Fruit fly (Drosophila melanogaster) whole organism, pupa: Measurements from ENCODE around the gene RapGAP1.

Experiments used
- CG10348 ChIP-seq: fragments of 200-800 bp; sonication (Bioruptor generic); IDR thresholded peaks from 2 replicates; pipeline ENCODE4 v1.3.6; 2022; ENCODE audit warnings: missing biosample characterization, missing genetic modification characterization
- CG12605 ChIP-seq: fragments of 200-800 bp; sonication (Bioruptor generic); IDR thresholded peaks from 2 replicates; pipeline ENCODE4 v1.3.6; 2022; ENCODE audit warnings: missing biosample characterization, missing genetic modification characterization
- CG13204 ChIP-seq: fragments of 200-800 bp; sonication (Bioruptor generic); optimal IDR thresholded peaks from 2 replicates; lab custom pipeline; 2018; ENCODE audit warnings: missing biosample characterization, mild to moderate bottlenecking, missing genetic modification characterization, moderate library complexity
- CG14655 ChIP-seq: fragments of 200-800 bp; sonication (Bioruptor generic); optimal IDR thresholded peaks from 3 replicates; lab custom pipeline; 2017; ENCODE audit warnings: mild to moderate bottlenecking, missing biosample characterization, missing genetic modification reagents, missing genetic modification characterization
- CG15710 ChIP-seq: fragments of 200-800 bp; sonication (Bioruptor generic); optimal IDR thresholded peaks from 2 replicates; lab custom pipeline; 2018; ENCODE audit warnings: missing biosample characterization, mild to moderate bottlenecking, missing genetic modification characterization, moderate library complexity
- CG17806 ChIP-seq: fragments of 200-800 bp; sonication (Bioruptor generic); optimal IDR thresholded peaks from 2 replicates; lab custom pipeline; 2018; ENCODE audit warnings: missing biosample characterization, mild to moderate bottlenecking, missing genetic modification characterization, moderate library complexity
- CG32121 ChIP-seq: fragments of 200-800 bp; sonication (Bioruptor generic); IDR thresholded peaks from 2 replicates; pipeline ENCODE4 v1.3.6; 2022; ENCODE audit warnings: missing biosample characterization, missing genetic modification characterization
- CG34367 ChIP-seq: fragments of 200-800 bp; sonication (Bioruptor generic); optimal IDR thresholded peaks from 2 replicates; lab custom pipeline; 2018; ENCODE audit warnings: missing biosample characterization, mild to moderate bottlenecking, missing genetic modification characterization
- CG4496 ChIP-seq: fragments of 200-800 bp; sonication (Bioruptor generic); IDR thresholded peaks from 3 replicates; pipeline ENCODE4 v1.3.6; 2022; ENCODE audit warnings: missing biosample characterization, missing genetic modification characterization
- CG8159 ChIP-seq: fragments of 200-800 bp; sonication (Bioruptor generic); optimal IDR thresholded peaks from 3 replicates; lab custom pipeline; 2018; ENCODE audit warnings: missing biosample characterization, mild to moderate bottlenecking, missing genetic modification characterization, moderate library complexity
- CG8301 ChIP-seq: fragments of 200-800 bp; sonication (Bioruptor generic); optimal IDR thresholded peaks from 2 replicates; lab custom pipeline; 2018; ENCODE audit warnings: missing biosample characterization, mild to moderate bottlenecking, missing genetic modification characterization
- CG9948 ChIP-seq: fragments of 200-800 bp; sonication (Bioruptor generic); optimal IDR thresholded peaks from 2 replicates; lab custom pipeline; 2018; ENCODE audit warnings: missing biosample characterization, mild to moderate bottlenecking, missing genetic modification characterization, moderate library complexity
- D1 ChIP-seq: fragments of 200-800 bp; sonication (Bioruptor generic); optimal IDR thresholded peaks from 2 replicates; lab custom pipeline; 2018; ENCODE audit warnings: missing biosample characterization, mild to moderate bottlenecking, missing genetic modification characterization, moderate library complexity
- EcR ChIP-seq: fragments of 200-800 bp; sonication (Bioruptor generic); optimal IDR thresholded peaks from 3 replicates; lab custom pipeline; 2019; ENCODE audit warnings: missing biosample characterization, missing genetic modification characterization, mild to moderate bottlenecking, moderate library complexity, missing genetic modification reagents
- Ets98B ChIP-seq: fragments of 200-800 bp; sonication (Bioruptor generic); IDR thresholded peaks from 2 replicates; pipeline ENCODE4 v1.3.6; 2022; ENCODE audit warnings: missing biosample characterization, missing genetic modification characterization
- Pif1A ChIP-seq: fragments of 200-800 bp; sonication (Bioruptor generic); optimal IDR thresholded peaks from 3 replicates; lab custom pipeline; 2016; ENCODE audit warnings: missing biosample characterization, missing genetic modification characterization
- Pif1B ChIP-seq: fragments of 200-800 bp; sonication (Bioruptor generic); optimal IDR thresholded peaks from 3 replicates; lab custom pipeline; 2016; ENCODE audit warnings: missing biosample characterization, missing genetic modification characterization
- Snoo ChIP-seq: fragments of 200-800 bp; sonication (Bioruptor generic); optimal IDR thresholded peaks from 3 replicates; lab custom pipeline; 2017; ENCODE audit warnings: missing biosample characterization, mild to moderate bottlenecking, missing genetic modification characterization, inconsistent platforms
- fd96Ca ChIP-seq: fragments of 200-800 bp; sonication (Bioruptor generic); IDR thresholded peaks from 3 replicates; pipeline ENCODE4 v1.3.6; 2022; ENCODE audit warnings: missing biosample characterization, missing genetic modification characterization
- gl ChIP-seq: fragments of 200-800 bp; sonication (Bioruptor generic); optimal IDR thresholded peaks from 2 replicates; lab custom pipeline; 2018; ENCODE audit warnings: missing biosample characterization, mild to moderate bottlenecking, missing genetic modification characterization
- rn ChIP-seq: fragments of 200-800 bp; sonication (Bioruptor generic); IDR thresholded peaks from 2 replicates; pipeline ENCODE4 v1.3.6; 2022; ENCODE audit warnings: missing biosample characterization, missing genetic modification characterization

RapGAP1 gene

DNA sequence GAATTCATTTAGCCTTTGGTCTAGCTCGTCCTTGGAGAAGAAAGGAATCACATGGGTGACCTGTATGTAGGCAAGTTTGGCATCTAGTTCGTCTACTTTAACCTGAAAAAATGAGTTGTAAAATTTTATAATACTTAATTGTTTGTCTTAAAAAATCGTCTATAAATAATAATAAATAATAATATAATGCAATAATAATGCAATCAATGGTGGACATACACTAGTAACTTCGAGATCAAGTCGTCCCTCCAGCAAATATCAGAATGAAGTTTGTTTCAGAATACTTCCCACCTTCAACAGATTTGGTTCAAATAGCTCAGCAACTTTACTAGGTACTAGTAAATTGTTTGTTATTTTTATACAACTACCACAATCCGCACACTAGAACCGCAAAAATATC, 104.4 kb downstream of the RapGAP1 start, which contains the start of gene CG6441:
TSS of gene CG6441 (plus strand) at position 301 of the 400 bp plus-strand sequence.
- TF ChIP-seq rn (no peak), gl (tag; lab: Kevin White, UChicago) (no peak), CG9948 (tag; lab: Kevin White, UChicago) (no peak), EcR (GFP tag; lab: Kevin White, UChicago) (no peak), Pif1B (GFP tag; lab: Kevin White, UChicago) (no peak), D1 (no peak), fd96Ca (GFP tag; lab: Robert Waterston, UW) (no peak), CG32121 (no peak), CG8301 (tag; lab: Kevin White, UChicago) (no peak), CG13204 (GFP tag; lab: Kevin White, UChicago) (no peak), CG8159 (tag; lab: Kevin White, UChicago) (no peak), CG15710 (tag; lab: Kevin White, UChicago) (no peak), Pif1A (GFP tag; lab: Kevin White, UChicago) (no peak), CG10348 (GFP tag; lab: Robert Waterston, UW) (no peak), CG34367 (tag; lab: Kevin White, UChicago) (no peak)

DNA sequence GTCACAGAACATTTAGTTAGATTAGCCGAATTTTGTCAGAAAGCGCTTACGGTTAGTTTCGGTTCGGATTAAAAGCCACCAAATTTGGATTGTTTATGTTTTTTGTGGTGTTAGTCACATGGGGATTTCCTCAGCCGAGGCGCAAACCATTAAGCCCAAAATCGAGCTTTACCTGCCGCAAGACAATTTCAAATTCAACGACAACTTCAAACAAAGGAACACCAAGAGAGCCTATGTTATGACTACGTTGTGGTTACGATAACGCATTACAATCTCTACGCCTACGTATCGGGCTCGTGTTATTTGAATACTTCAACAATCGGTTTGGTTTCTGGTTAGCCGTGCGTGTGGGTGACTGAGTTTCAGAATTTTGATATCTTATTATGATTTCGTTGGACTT, 105.5 kb downstream of the RapGAP1 start:
- no peak for TF ChIP-seq CG32121
- no peak for TF ChIP-seq EcR (GFP tag; lab: Kevin White, UChicago)

DNA sequence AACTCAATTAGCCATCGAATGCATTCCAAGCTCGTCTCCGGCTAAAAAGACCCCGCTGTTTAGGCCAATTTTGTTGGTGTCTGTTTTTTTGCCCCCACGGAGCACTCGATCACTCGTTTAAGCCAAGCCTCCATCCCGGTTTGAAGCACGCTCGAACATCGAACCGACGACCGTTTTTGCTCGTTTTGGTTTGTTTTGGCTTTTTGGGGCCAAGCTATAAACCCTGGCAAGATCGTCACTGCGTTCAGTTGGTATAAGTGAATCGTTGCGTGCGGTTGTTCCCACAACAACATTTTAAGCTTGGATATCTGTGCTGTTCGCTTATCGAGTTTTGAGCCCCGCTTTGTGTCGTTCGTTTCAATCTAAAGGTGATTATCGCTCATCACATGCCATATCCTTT, 112.5 kb downstream of the RapGAP1 start, which contains the start of gene CG6055:
TSS of gene CG6055 (plus strand) at position 240 of the 400 bp plus-strand sequence.
- TF ChIP-seq CG32121 = no peak
- peak; percentile 64 for TF ChIP-seq CG13204 (GFP tag; lab: Kevin White, UChicago)
- TF ChIP-seq Pif1A (GFP tag; lab: Kevin White, UChicago) = peak; percentile 40
- TF ChIP-seq CG9948 (tag; lab: Kevin White, UChicago) = no peak
- peak; percentile 43; the same call in 1 of the 2 replicates for TF ChIP-seq CG12605
- peak; percentile 26; the same call in 1 of the 2 replicates for TF ChIP-seq Ets98B (GFP tag; lab: Robert Waterston, UW)
- TF ChIP-seq rn = no peak
- no peak for TF ChIP-seq CG17806 (tag; lab: Kevin White, UChicago)
- no peak for TF ChIP-seq CG14655 (GFP tag; lab: Kevin White, UChicago)
- TF ChIP-seq CG10348 (GFP tag; lab: Robert Waterston, UW) = no peak
- peak; percentile 22 for TF ChIP-seq Snoo (tag; lab: Kevin White, UChicago)
- TF ChIP-seq gl (tag; lab: Kevin White, UChicago) = peak; percentile 69
- TF ChIP-seq Pif1B (GFP tag; lab: Kevin White, UChicago) = peak; percentile 16
- TF ChIP-seq D1 = no peak
- no peak for TF ChIP-seq CG8159 (tag; lab: Kevin White, UChicago)
- no peak for TF ChIP-seq CG15710 (tag; lab: Kevin White, UChicago)
- TF ChIP-seq CG8301 (tag; lab: Kevin White, UChicago) = no peak
- peak; percentile 37 for TF ChIP-seq CG34367 (tag; lab: Kevin White, UChicago)
- TF ChIP-seq EcR (GFP tag; lab: Kevin White, UChicago) = peak; percentile 83
- TF ChIP-seq, all 21 proteins: peak for 9

DNA sequence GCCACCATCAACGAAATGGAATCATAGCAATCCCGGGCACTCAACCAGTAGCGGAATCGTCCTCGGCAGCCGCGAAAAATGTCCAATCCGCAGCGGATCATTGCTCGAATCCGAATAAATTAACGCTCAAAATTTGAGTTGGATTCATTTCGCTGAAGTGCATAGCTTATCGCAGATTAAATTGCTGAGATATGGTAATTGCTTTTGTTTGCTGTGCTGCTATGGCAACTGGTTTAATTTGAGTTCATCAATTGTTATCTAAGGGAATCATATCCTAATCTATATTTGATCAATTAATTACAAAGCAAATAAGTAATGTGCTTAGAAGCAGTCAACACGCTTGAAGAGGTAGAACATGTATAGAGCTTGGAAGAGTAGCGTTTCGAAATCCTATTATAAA, 116.6 kb downstream of the RapGAP1 start, which contains the start of gene Gr28b:
TSS of gene Gr28b (minus strand) at position 101 of the 400 bp plus-strand sequence.
- no peak for TF ChIP-seq CG14655 (GFP tag; lab: Kevin White, UChicago)
- TF ChIP-seq EcR (GFP tag; lab: Kevin White, UChicago) = no peak

DNA sequence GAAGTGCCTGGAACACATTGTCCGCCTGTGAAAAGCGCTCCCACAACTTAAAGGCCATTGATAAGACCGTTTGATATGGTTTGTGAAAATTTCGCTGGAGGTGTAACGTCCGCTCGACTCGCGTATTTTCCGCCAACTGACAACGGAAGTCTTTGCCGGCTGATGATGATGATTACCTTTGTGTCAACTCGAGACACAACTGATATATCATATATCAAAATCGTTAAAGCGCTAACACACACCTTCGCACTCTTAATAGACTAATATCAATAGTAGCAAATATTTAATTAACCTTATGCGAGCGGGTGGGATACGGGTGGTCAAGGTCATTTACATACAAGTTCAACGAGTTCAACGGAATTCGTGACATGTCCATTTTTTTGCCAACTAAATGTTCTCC, 124.7 kb downstream of the RapGAP1 start, which contains the start of gene Gr28a:
TSS of gene Gr28a (minus strand) at position 101 of the 400 bp plus-strand sequence.
- TF ChIP-seq CG12605 (no peak), D1 (no peak), EcR (GFP tag; lab: Kevin White, UChicago) (no peak), CG8301 (tag; lab: Kevin White, UChicago) (no peak), CG15710 (tag; lab: Kevin White, UChicago) (no peak), CG8159 (tag; lab: Kevin White, UChicago) (no peak), CG4496 (GFP tag; lab: Robert Waterston, UW) (no peak), CG14655 (GFP tag; lab: Kevin White, UChicago) (no peak), gl (tag; lab: Kevin White, UChicago) (no peak), Pif1A (GFP tag; lab: Kevin White, UChicago) (no peak), Pif1B (GFP tag; lab: Kevin White, UChicago) (no peak), rn (no peak), CG13204 (GFP tag; lab: Kevin White, UChicago) (no peak), CG34367 (tag; lab: Kevin White, UChicago) (no peak), CG9948 (tag; lab: Kevin White, UChicago) (no peak)

DNA sequence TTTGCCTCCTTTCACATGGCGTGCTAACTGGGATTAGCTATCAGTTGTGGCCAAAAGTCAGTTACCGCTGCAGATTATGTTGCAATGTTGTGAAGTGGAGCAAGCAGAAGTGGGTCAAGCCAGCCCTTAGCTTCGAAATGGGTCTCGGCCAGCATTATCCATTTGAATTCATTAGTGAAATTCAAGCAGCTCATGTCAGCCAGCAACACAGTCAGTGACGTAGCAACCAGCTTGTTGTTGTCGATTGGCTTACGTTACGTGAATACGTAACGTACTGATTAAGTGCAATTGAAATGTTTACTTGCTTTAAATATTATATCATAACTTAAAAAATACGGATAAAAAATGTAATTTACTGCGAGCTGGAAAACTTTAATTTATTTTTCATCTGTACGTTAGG, 126.7 kb downstream of the RapGAP1 start:
- TF ChIP-seq D1 (peak; percentile 1), CG12605 (no peak)

DNA sequence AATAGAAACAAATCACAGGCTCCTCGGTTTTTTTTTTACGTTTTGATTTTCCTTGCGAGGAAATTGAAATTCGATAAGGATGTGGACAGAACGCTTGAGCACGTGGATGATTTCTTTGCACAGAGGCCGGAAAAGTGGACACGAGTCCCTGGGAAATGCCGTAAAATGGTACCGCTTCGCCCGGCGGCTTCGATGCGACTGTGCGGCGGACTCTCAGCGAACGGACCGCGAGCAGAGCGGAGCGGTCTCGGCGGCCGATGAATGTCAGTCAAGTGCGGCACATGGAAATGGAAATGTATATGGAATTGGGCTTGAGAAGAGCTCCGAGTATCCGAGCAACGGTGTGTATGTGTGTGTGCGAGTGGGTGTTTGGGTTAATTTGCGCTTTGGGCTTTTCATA, 127.8 kb downstream of the RapGAP1 start, which contains the start of gene santa-maria:
TSS of gene santa-maria (minus strand) at position 279 of the 400 bp plus-strand sequence.
- TF ChIP-seq Pif1A (GFP tag; lab: Kevin White, UChicago) = no peak
- TF ChIP-seq Ets98B (GFP tag; lab: Robert Waterston, UW) = no peak
- TF ChIP-seq CG4496 (GFP tag; lab: Robert Waterston, UW) = no peak
- TF ChIP-seq CG8159 (tag; lab: Kevin White, UChicago) = no peak
- no peak for TF ChIP-seq gl (tag; lab: Kevin White, UChicago)
- TF ChIP-seq CG10348 (GFP tag; lab: Robert Waterston, UW) = no peak
- 0 out of 2 replicates have a peak, but pooled peaks have one; percentile 13 for TF ChIP-seq rn
- peak; percentile 72 for TF ChIP-seq CG13204 (GFP tag; lab: Kevin White, UChicago)
- TF ChIP-seq CG12605 = 0 out of 2 replicates have a peak, but pooled peaks have one; percentile 19
- no peak for TF ChIP-seq Pif1B (GFP tag; lab: Kevin White, UChicago)
